Worm (Caenorhabditis elegans) whole organism, L4 larva: Measurements from ENCODE around the gene T26H5.14.

Experiments used
- F44E2.7 ChIP-seq: fragments of 200-800 bp; sonication (Bioruptor generic); IDR thresholded peaks from 2 replicates; pipeline ENCODE4 v2.1.2; 2022; ENCODE audit warnings: missing genetic modification characterization, missing compliant biosample characterization
- T20F7.1 ChIP-seq: fragments of 200-800 bp; sonication (Bioruptor generic); optimal IDR thresholded peaks from 2 replicates; lab custom pipeline; 2018; ENCODE audit warnings: mild to moderate bottlenecking, missing genetic modification characterization, missing compliant biosample characterization
- T26A8.4 ChIP-seq: fragments of 200-800 bp; sonication (Bioruptor generic); IDR thresholded peaks from 2 replicates; pipeline ENCODE4 v1.3.6; 2022; ENCODE audit warnings: missing genetic modification characterization, missing compliant biosample characterization
- Y48G9A.11 ChIP-seq: fragments of 200-800 bp; sonication (Bioruptor generic); IDR thresholded peaks from 2 replicates; pipeline ENCODE4 v1.3.6; 2022; ENCODE audit warnings: missing genetic modification reagents, missing genetic modification characterization, missing compliant biosample characterization
- Y75B8A.6 ChIP-seq: fragments of 200-800 bp; sonication (Bioruptor generic); IDR thresholded peaks from 2 replicates; pipeline ENCODE4 v1.3.6; 2022; ENCODE audit warnings: missing genetic modification reagents, missing genetic modification characterization, missing compliant biosample characterization
- ama-1 ChIP-seq: fragments of 150-350 bp; optimal IDR thresholded peaks from 2 replicates; lab custom pipeline; 2014; ENCODE audit warnings: inconsistent platforms, mixed read lengths
- arid-1 ChIP-seq: fragments of 200-800 bp; sonication (Bioruptor generic); conservative IDR thresholded peaks from 2 replicates; pipeline ENCODE4 v1.3.6; 2022; ENCODE audit warnings: missing genetic modification reagents, missing genetic modification characterization, missing compliant biosample characterization
- attf-4 ChIP-seq: sonication (generic microtip); optimal IDR thresholded peaks from 3 replicates; lab custom pipeline; 2017; ENCODE audit warnings: missing biosample characterization, missing genetic modification characterization
- ceh-44 ChIP-seq: fragments of 200-800 bp; sonication (Bioruptor generic); IDR thresholded peaks from 2 replicates; pipeline ENCODE4 v1.3.6; 2022; ENCODE audit warnings: missing genetic modification reagents, missing genetic modification characterization, missing compliant biosample characterization
- duxl-1 ChIP-seq: sonication (generic microtip); optimal IDR thresholded peaks from 2 replicates; lab custom pipeline; 2016; ENCODE audit warnings: mild to moderate bottlenecking, missing genetic modification characterization, moderate library complexity, missing compliant biosample characterization; ENCODE audit not compliant: poor library complexity
- egl-27 ChIP-seq: sonication (generic microtip); optimal IDR thresholded peaks from 3 replicates; lab custom pipeline; 2017; ENCODE audit warnings: missing biosample characterization, missing genetic modification reagents, missing genetic modification characterization
- egl-43 ChIP-seq: fragments of 200-800 bp; sonication (Bioruptor generic); IDR thresholded peaks from 2 replicates; pipeline ENCODE4 v1.3.6; 2022; ENCODE audit warnings: missing genetic modification reagents, missing genetic modification characterization, missing compliant biosample characterization
- fkh-10 ChIP-seq: fragments of 150-350 bp; optimal IDR thresholded peaks from 2 replicates; lab custom pipeline; 2014; ENCODE audit warnings: missing biosample characterization, missing genetic modification reagents, missing genetic modification characterization
- jun-1 ChIP-seq: fragments of 150-350 bp; optimal IDR thresholded peaks from 2 replicates; lab custom pipeline; 2014; ENCODE audit warnings: missing biosample characterization, missing genetic modification reagents, missing genetic modification characterization
- lin-1 ChIP-seq: fragments of 200-800 bp; sonication (Bioruptor generic); IDR thresholded peaks from 2 replicates; pipeline ENCODE4 v1.3.6; 2022; ENCODE audit warnings: missing genetic modification reagents, missing genetic modification characterization, missing compliant biosample characterization
- lin-38 ChIP-seq: fragments of 200-800 bp; sonication (Bioruptor generic); IDR thresholded peaks from 2 replicates; pipeline ENCODE4 v1.3.6; 2022; ENCODE audit warnings: missing genetic modification reagents, missing genetic modification characterization, missing compliant biosample characterization
- madf-9 ChIP-seq: fragments of 200-800 bp; sonication (Bioruptor generic); conservative IDR thresholded peaks from 2 replicates; pipeline ENCODE4 v1.3.6; 2022; ENCODE audit warnings: missing genetic modification reagents, missing genetic modification characterization, missing compliant biosample characterization
- mdl-1 ChIP-seq, 2 experiments: fragments of 150-350 bp in 1 of 2; sonication (generic microtip) in 1 of 2; optimal IDR thresholded peaks; 2 replicates each; lab custom pipeline; 2014 to 2017; ENCODE audit warnings: missing biosample characterization in 2 of 2, missing genetic modification characterization in 2 of 2
- mes-2 ChIP-seq: sonication (generic microtip); optimal IDR thresholded peaks from 2 replicates; lab custom pipeline; 2016; ENCODE audit warnings: missing genotype, mild to moderate bottlenecking, missing genetic modification characterization, missing compliant biosample characterization; ENCODE audit not compliant: poor library complexity, severe bottlenecking
- nhr-11 ChIP-seq: fragments of 150-350 bp; optimal IDR thresholded peaks from 2 replicates; lab custom pipeline; 2014; ENCODE audit warnings: missing biosample characterization, missing genetic modification characterization
- nhr-25 ChIP-seq: sonication (generic microtip); optimal IDR thresholded peaks from 2 replicates; lab custom pipeline; 2017; ENCODE audit warnings: missing genetic modification characterization, mild to moderate bottlenecking, missing compliant biosample characterization, antibody characterized with exemption, moderate library complexity, borderline replicate concordance; ENCODE audit not compliant: insufficient read depth
- nhr-41 ChIP-seq: fragments of 200-800 bp; sonication (Bioruptor generic); IDR thresholded peaks from 2 replicates; pipeline ENCODE4 v1.3.6; 2022; ENCODE audit warnings: missing genetic modification reagents, missing genetic modification characterization, missing compliant biosample characterization
- nhr-42 ChIP-seq: fragments of 200-800 bp; sonication (Bioruptor generic); IDR thresholded peaks from 2 replicates; pipeline ENCODE4 v1.3.6; 2022; ENCODE audit warnings: missing genetic modification characterization, missing compliant biosample characterization
- nhr-48 ChIP-seq: sonication (generic microtip); optimal IDR thresholded peaks from 2 replicates; lab custom pipeline; 2016; ENCODE audit warnings: mild to moderate bottlenecking, missing genetic modification characterization, missing compliant biosample characterization
- nhr-77 ChIP-seq: fragments of 150-350 bp; optimal IDR thresholded peaks from 2 replicates; lab custom pipeline; 2014; ENCODE audit warnings: missing biosample characterization, missing genetic modification characterization
- rbr-2 ChIP-seq: sonication (generic microtip); optimal IDR thresholded peaks from 2 replicates; lab custom pipeline; 2016; ENCODE audit warnings: missing genotype, missing genetic modification characterization, missing compliant biosample characterization
- saeg-2 ChIP-seq: fragments of 200-800 bp; sonication (Bioruptor generic); IDR thresholded peaks from 2 replicates; pipeline ENCODE4 v1.3.6; 2022; ENCODE audit warnings: missing genetic modification reagents, missing genetic modification characterization, missing compliant biosample characterization
- set-16 ChIP-seq: fragments of 200-800 bp; sonication (Bioruptor generic); IDR thresholded peaks from 2 replicates; pipeline ENCODE4 v1.3.6; 2022; ENCODE audit warnings: missing genetic modification reagents, missing genetic modification characterization, missing compliant biosample characterization
- spr-3 ChIP-seq: fragments of 200-800 bp; sonication (Bioruptor generic); optimal IDR thresholded peaks from 2 replicates; lab custom pipeline; 2018; ENCODE audit warnings: mild to moderate bottlenecking, missing genetic modification characterization, missing compliant biosample characterization
- tra-1 ChIP-seq: fragments of 200-800 bp; sonication (Bioruptor generic); IDR thresholded peaks from 2 replicates; pipeline ENCODE4 v1.3.6; 2022; ENCODE audit warnings: missing genetic modification reagents, missing genetic modification characterization, missing compliant biosample characterization
- vab-7 ChIP-seq: fragments of 200-800 bp; sonication (Bioruptor generic); IDR thresholded peaks from 2 replicates; pipeline ENCODE4 v1.3.6; 2022; ENCODE audit warnings: missing genetic modification reagents, missing genetic modification characterization, missing compliant biosample characterization
- zfp-3 ChIP-seq: fragments of 200-800 bp; sonication (Bioruptor generic); conservative IDR thresholded peaks from 2 replicates; pipeline ENCODE4 v1.3.6; 2022; ENCODE audit warnings: missing genetic modification reagents, missing genetic modification characterization, missing compliant biosample characterization
- zip-11 ChIP-seq: fragments of 200-800 bp; sonication (Bioruptor generic); IDR thresholded peaks from 2 replicates; pipeline ENCODE4 v1.3.6; 2022; ENCODE audit warnings: missing genetic modification characterization, missing compliant biosample characterization

The T26H5.14 gene

DNA sequence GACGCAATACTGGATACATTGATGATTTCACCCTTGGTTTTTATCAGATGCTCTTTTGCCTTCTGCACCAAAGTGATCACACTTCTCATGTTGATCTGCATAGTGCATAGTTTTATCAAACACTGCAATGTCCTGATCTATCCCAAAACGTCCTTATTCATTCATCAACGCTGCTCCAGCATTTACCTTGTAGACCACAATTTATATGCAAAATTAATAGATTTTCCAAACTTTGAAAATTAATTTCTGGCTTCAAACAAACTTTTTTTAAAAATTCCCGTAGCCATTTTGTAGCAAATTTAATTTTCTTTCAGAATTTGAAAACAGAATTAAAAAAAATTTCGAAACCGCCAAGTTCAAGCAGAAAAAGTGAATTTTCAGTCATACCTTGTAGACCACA, 35.6 kb downstream of the T26H5.14 start, which contains the start of gene C06B8.3:
C06B8.3 (minus strand) TSS at position 101 of the 400 bp plus-strand sequence.
- TF ChIP-seq mes-2 (tag; lab: Kevin White, UChicago): no peak
- TF ChIP-seq fkh-10: no peak
- TF ChIP-seq F44E2.7: no peak
- TF ChIP-seq nhr-41 (GFP tag; lab: Robert Waterston, UW): no peak
- TF ChIP-seq arid-1 (GFP tag; lab: Robert Waterston, UW): no peak
- TF ChIP-seq ama-1: no peak
- no peak for TF ChIP-seq ceh-44 (GFP tag; lab: Robert Waterston, UW)
- TF ChIP-seq zfp-3 (GFP tag; lab: Robert Waterston, UW): no peak
- no peak for TF ChIP-seq vab-7 (GFP tag; lab: Robert Waterston, UW)
- no peak for TF ChIP-seq nhr-42 (GFP tag; lab: Robert Waterston, UW)
- no peak for TF ChIP-seq Y75B8A.6 (GFP tag; lab: Robert Waterston, UW)
- no peak for TF ChIP-seq T20F7.1 (GFP tag; lab: Kevin White, UChicago)
- no peak for TF ChIP-seq lin-38
- no peak for TF ChIP-seq spr-3 (GFP tag; lab: Kevin White, UChicago)
- TF ChIP-seq madf-9 (GFP tag; lab: Robert Waterston, UW): no peak

DNA sequence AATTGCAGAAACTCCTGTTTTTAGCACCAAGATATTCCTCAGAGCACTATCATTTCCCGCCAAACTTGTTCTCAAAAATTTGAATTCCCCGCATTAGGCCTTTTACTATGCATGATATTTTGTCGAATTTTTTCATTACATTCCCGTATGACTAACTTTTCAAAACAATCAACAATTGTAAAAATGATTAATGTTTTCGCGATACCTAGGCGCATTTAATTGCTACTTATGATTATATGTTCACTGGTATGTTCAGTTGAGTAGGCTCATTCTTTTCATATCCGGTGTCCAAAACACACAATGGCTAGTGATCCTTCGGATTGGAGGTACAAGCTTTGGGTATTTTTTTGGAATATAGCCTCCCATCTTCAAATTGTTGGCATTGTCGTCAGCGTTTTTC, 38.8 kb downstream of the T26H5.14 start, which contains the start of gene srw-21:
srw-21 (plus strand) TSS at position 301 of the 400 bp plus-strand sequence.
- no peak for TF ChIP-seq zfp-3 (GFP tag; lab: Robert Waterston, UW)
- TF ChIP-seq nhr-25 (tag; lab: Kevin White, UChicago): no peak
- TF ChIP-seq lin-1: no peak
- no peak for TF ChIP-seq nhr-77 (tag; lab: Kevin White, UChicago)
- no peak for TF ChIP-seq duxl-1 (tag; lab: Kevin White, UChicago)
- no peak for TF ChIP-seq attf-4

DNA sequence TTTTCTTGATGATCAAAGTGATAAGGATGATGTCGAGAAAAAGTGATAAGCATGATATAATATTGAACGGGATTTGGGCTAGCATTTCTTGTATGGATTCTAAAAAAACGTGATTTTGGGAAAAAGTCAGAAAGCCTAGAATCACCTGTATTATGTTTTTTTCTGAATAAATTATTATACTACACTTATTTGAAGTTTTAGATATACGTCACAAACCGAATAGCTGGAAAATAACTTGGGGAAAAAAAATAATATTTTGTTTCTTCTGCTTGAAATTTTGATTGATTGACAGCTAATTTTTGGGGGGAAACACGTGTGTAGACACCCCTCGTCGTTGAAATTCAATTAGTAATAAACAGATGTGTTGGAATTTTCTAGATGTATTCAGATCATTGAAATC, 43.6 kb downstream of the T26H5.14 start, which contains the start of gene str-264:
str-264 (minus strand) TSS at position 101 of the 400 bp plus-strand sequence.
- TF ChIP-seq mdl-1 (tag; optimal IDR thresholded peaks at IDR 0.05; lab: Kevin White, UChicago) (no peak), saeg-2 (GFP tag; lab: Robert Waterston, UW) (no peak), egl-27 (no peak), jun-1 (no peak), Y48G9A.11 (GFP tag; lab: Robert Waterston, UW) (no peak), set-16 (no peak), tra-1 (GFP tag; lab: Robert Waterston, UW) (no peak)

DNA sequence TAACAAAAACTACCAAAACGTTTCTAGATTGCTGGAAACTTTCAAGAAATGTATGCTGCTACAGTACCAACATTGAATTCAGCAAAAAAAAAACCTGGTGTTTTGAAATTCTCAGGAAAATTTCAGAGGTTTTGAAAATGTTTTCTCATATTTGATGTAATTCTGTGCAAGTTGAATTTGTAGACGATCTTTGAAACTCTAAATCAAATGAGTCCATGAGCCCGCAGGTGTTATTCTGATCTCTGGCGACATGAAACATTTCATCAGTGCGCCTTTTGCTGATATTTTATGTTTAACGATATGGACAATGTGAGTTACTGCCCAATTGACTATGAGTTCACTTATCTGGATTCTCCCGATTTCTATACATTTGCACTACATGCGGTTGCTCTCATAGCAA, 44.7 kb downstream of the T26H5.14 start, which contains the start of gene srh-218:
srh-218 (plus strand) TSS at position 301 of the 400 bp plus-strand sequence.
- no peak for TF ChIP-seq nhr-77 (tag; lab: Kevin White, UChicago)
- no peak for TF ChIP-seq zip-11 (GFP tag; lab: Robert Waterston, UW)
- no peak for TF ChIP-seq rbr-2
- TF ChIP-seq nhr-48 (tag; lab: Kevin White, UChicago): no peak
- no peak for TF ChIP-seq mes-2 (tag; lab: Kevin White, UChicago)
- TF ChIP-seq spr-3 (GFP tag; lab: Kevin White, UChicago): no peak
- TF ChIP-seq T20F7.1 (GFP tag; lab: Kevin White, UChicago): no peak
- TF ChIP-seq Y48G9A.11 (GFP tag; lab: Robert Waterston, UW): no peak
- TF ChIP-seq egl-43 (GFP tag; lab: Robert Waterston, UW): no peak
- TF ChIP-seq nhr-41 (GFP tag; lab: Robert Waterston, UW): no peak
- TF ChIP-seq mdl-1 (tag; optimal IDR thresholded peaks at IDR 0.05; lab: Kevin White, UChicago): no peak

DNA sequence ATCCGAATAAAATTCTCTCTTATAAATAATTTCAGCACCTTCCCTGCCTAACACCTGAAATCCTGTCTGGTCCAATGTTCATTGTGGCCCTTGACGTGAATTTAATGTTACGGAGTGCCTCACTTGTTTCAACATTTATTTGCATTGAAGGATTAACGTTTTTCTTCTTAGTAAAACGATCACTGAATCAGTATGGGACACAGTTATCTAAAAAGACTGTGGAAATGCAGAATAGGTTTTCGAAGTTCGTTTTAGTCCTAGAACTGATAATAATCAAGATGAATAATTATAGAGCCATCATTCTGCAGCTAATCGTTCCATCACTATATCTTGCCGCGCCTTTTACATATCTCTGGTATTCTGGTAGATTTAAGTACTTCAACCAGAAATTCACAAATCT, 46.2 kb downstream of the T26H5.14 start, which contains the start of gene srh-219:
srh-219 (plus strand) TSS at position 301 of the 400 bp plus-strand sequence.
- TF ChIP-seq nhr-11 (tag; lab: Kevin White, UChicago) (no peak), saeg-2 (GFP tag; lab: Robert Waterston, UW) (no peak), T26A8.4 (GFP tag; lab: Robert Waterston, UW) (no peak)
